Worm (Caenorhabditis elegans) whole organism, late embryonic: ENCODE data around the gene F07G6.10.

ENCODE experiments used
- C08G9.2 ChIP-seq: sonication (generic microtip); optimal IDR thresholded peaks from 2 replicates; lab custom pipeline; 2016; ENCODE audit warnings: mild to moderate bottlenecking, missing genetic modification characterization, moderate library complexity, missing compliant biosample characterization
- F13H6.1 ChIP-seq: sonication (generic microtip); optimal IDR thresholded peaks from 2 replicates; lab custom pipeline; 2016; ENCODE audit warnings: missing genetic modification characterization, missing compliant biosample characterization
- K02D7.2 ChIP-seq: sonication (generic microtip); optimal IDR thresholded peaks from 2 replicates; lab custom pipeline; 2017; ENCODE audit warnings: mild to moderate bottlenecking, missing genetic modification characterization, missing compliant biosample characterization
- Y22D7AL.16 ChIP-seq: sonication (generic microtip); optimal IDR thresholded peaks from 2 replicates; lab custom pipeline; 2016; ENCODE audit warnings: missing genetic modification characterization, missing compliant biosample characterization
- ahr-1 ChIP-seq: sonication (generic microtip); optimal IDR thresholded peaks from 2 replicates; lab custom pipeline; 2016; ENCODE audit warnings: missing genetic modification characterization, missing compliant biosample characterization
- ceh-18 ChIP-seq: sonication (generic microtip); optimal IDR thresholded peaks from 2 replicates; lab custom pipeline; 2016; ENCODE audit warnings: missing genetic modification characterization, missing compliant biosample characterization
- ceh-19 ChIP-seq: fragments of 200-800 bp; sonication (Bioruptor generic); optimal IDR thresholded peaks from 2 replicates; lab custom pipeline; 2018; ENCODE audit warnings: mild to moderate bottlenecking, missing genetic modification characterization, missing compliant biosample characterization
- ceh-2 ChIP-seq: sonication (generic microtip); optimal IDR thresholded peaks from 2 replicates; lab custom pipeline; 2016; ENCODE audit warnings: missing genotype, missing genetic modification characterization, missing compliant biosample characterization
- ceh-24 ChIP-seq: sonication (generic microtip); optimal IDR thresholded peaks from 2 replicates; lab custom pipeline; 2016; ENCODE audit warnings: mild to moderate bottlenecking, missing genetic modification characterization, missing compliant biosample characterization
- ceh-30 ChIP-seq: fragments of 150-350 bp; optimal IDR thresholded peaks from 2 replicates; lab custom pipeline; 2014; ENCODE audit warnings: missing biosample characterization, missing genetic modification characterization
- ceh-31 ChIP-seq: sonication (generic microtip); optimal IDR thresholded peaks from 2 replicates; lab custom pipeline; 2016; ENCODE audit warnings: missing genetic modification characterization, missing compliant biosample characterization
- ceh-34 ChIP-seq: sonication (generic microtip); optimal IDR thresholded peaks from 2 replicates; lab custom pipeline; 2016; ENCODE audit warnings: mild to moderate bottlenecking, missing genetic modification characterization, missing compliant biosample characterization
- ceh-45 ChIP-seq: fragments of 200-800 bp; sonication (Bioruptor generic); IDR thresholded peaks from 2 replicates; pipeline ENCODE4 v1.3.6; 2022; ENCODE audit warnings: missing genetic modification reagents, missing genetic modification characterization, missing compliant biosample characterization
- ceh-6 ChIP-seq: fragments of 200-800 bp; sonication (Bioruptor generic); optimal IDR thresholded peaks from 2 replicates; lab custom pipeline; 2018; ENCODE audit warnings: mild to moderate bottlenecking, missing genetic modification characterization, missing compliant biosample characterization
- che-1 ChIP-seq: sonication (generic microtip); optimal IDR thresholded peaks from 2 replicates; lab custom pipeline; 2016; ENCODE audit warnings: mild to moderate bottlenecking, missing genetic modification characterization, missing compliant biosample characterization
- elt-2 ChIP-seq: sonication (generic microtip); optimal IDR thresholded peaks from 2 replicates; lab custom pipeline; 2016; ENCODE audit warnings: missing genetic modification reagents, missing genetic modification characterization, missing compliant biosample characterization
- fax-1 ChIP-seq: sonication (generic microtip); optimal IDR thresholded peaks from 2 replicates; lab custom pipeline; 2016; ENCODE audit warnings: missing genotype, missing genetic modification characterization, missing compliant biosample characterization
- fkh-10 ChIP-seq: fragments of 150-350 bp; optimal IDR thresholded peaks from 2 replicates; lab custom pipeline; 2014; ENCODE audit warnings: missing biosample characterization, missing genetic modification reagents, missing genetic modification characterization
- hlh-30 ChIP-seq: sonication (generic microtip); optimal IDR thresholded peaks from 2 replicates; lab custom pipeline; 2017; ENCODE audit warnings: antibody characterized with exemption, missing genetic modification characterization, missing compliant biosample characterization; ENCODE audit not compliant: insufficient read depth
- hlh-6 ChIP-seq: sonication (generic microtip); optimal IDR thresholded peaks from 2 replicates; lab custom pipeline; 2016; ENCODE audit warnings: missing genotype, missing genetic modification characterization, missing compliant biosample characterization
- hlh-8 ChIP-seq: sonication (generic microtip); optimal IDR thresholded peaks from 2 replicates; lab custom pipeline; 2016; ENCODE audit warnings: missing genotype, missing genetic modification characterization, missing compliant biosample characterization
- lin-11 ChIP-seq: fragments of 200-800 bp; sonication (Bioruptor generic); optimal IDR thresholded peaks from 2 replicates; lab custom pipeline; 2018; ENCODE audit warnings: mild to moderate bottlenecking, missing genetic modification characterization, missing compliant biosample characterization
- madf-2 ChIP-seq: sonication (generic microtip); optimal IDR thresholded peaks from 2 replicates; lab custom pipeline; 2017; ENCODE audit warnings: missing genetic modification characterization, missing compliant biosample characterization
- mec-3 ChIP-seq: sonication (generic microtip); optimal IDR thresholded peaks from 2 replicates; lab custom pipeline; 2016; ENCODE audit warnings: borderline replicate concordance, missing genetic modification characterization, missing compliant biosample characterization
- nhr-11 ChIP-seq: fragments of 150-350 bp; optimal IDR thresholded peaks from 2 replicates; lab custom pipeline; 2014; ENCODE audit warnings: missing biosample characterization, missing genetic modification characterization
- nhr-232 ChIP-seq: sonication (generic microtip); optimal IDR thresholded peaks from 2 replicates; lab custom pipeline; 2016; ENCODE audit warnings: missing genetic modification characterization, missing compliant biosample characterization
- odd-2 ChIP-seq: sonication (generic microtip); optimal IDR thresholded peaks from 2 replicates; lab custom pipeline; 2017; ENCODE audit warnings: antibody characterized with exemption, mild to moderate bottlenecking, missing genetic modification characterization, missing compliant biosample characterization
- pag-3 ChIP-seq: sonication (generic microtip); optimal IDR thresholded peaks from 2 replicates; lab custom pipeline; 2016; ENCODE audit warnings: missing compliant biosample characterization, missing genetic modification characterization, borderline replicate concordance
- pat-9 ChIP-seq: fragments of 200-800 bp; sonication (Bioruptor generic); optimal IDR thresholded peaks from 2 replicates; lab custom pipeline; 2018; ENCODE audit warnings: mild to moderate bottlenecking, missing genetic modification characterization, moderate library complexity, missing compliant biosample characterization
- pax-1 ChIP-seq: fragments of 150-350 bp; optimal IDR thresholded peaks from 2 replicates; lab custom pipeline; 2014; ENCODE audit warnings: missing biosample characterization, missing genetic modification characterization
- pqm-1 ChIP-seq: sonication (generic microtip); optimal IDR thresholded peaks from 2 replicates; lab custom pipeline; 2016; ENCODE audit warnings: missing genetic modification characterization, missing compliant biosample characterization
- ref-2 ChIP-seq: sonication (generic microtip); optimal IDR thresholded peaks from 2 replicates; lab custom pipeline; 2016; ENCODE audit warnings: missing genetic modification characterization, missing compliant biosample characterization
- sdc-2 ChIP-seq: sonication (generic microtip); optimal IDR thresholded peaks from 2 replicates; lab custom pipeline; 2016; ENCODE audit warnings: missing genotype, missing genetic modification characterization, missing compliant biosample characterization
- sox-2 ChIP-seq: fragments of 200-800 bp; sonication (Bioruptor generic); IDR thresholded peaks from 2 replicates; pipeline ENCODE4 v1.3.6; 2022; ENCODE audit warnings: missing genetic modification reagents, missing genetic modification characterization, missing compliant biosample characterization
- sox-4 ChIP-seq: sonication (generic microtip); optimal IDR thresholded peaks from 2 replicates; lab custom pipeline; 2017; ENCODE audit warnings: mild to moderate bottlenecking, missing genetic modification characterization, inconsistent platforms, missing compliant biosample characterization
- tbx-7 ChIP-seq: sonication (generic microtip); optimal IDR thresholded peaks from 2 replicates; lab custom pipeline; 2016; ENCODE audit warnings: missing genotype, missing genetic modification characterization, missing compliant biosample characterization
- unc-42 ChIP-seq: sonication (generic microtip); optimal IDR thresholded peaks from 2 replicates; lab custom pipeline; 2016; ENCODE audit warnings: missing genotype, missing genetic modification characterization, missing compliant biosample characterization
- unc-86 ChIP-seq: sonication (generic microtip); optimal IDR thresholded peaks from 2 replicates; lab custom pipeline; 2016; ENCODE audit warnings: missing genetic modification characterization, missing compliant biosample characterization
- ztf-16 ChIP-seq: sonication (generic microtip); optimal IDR thresholded peaks from 2 replicates; lab custom pipeline; 2017; ENCODE audit warnings: missing genetic modification characterization, missing compliant biosample characterization

F07G6.10 gene

DNA sequence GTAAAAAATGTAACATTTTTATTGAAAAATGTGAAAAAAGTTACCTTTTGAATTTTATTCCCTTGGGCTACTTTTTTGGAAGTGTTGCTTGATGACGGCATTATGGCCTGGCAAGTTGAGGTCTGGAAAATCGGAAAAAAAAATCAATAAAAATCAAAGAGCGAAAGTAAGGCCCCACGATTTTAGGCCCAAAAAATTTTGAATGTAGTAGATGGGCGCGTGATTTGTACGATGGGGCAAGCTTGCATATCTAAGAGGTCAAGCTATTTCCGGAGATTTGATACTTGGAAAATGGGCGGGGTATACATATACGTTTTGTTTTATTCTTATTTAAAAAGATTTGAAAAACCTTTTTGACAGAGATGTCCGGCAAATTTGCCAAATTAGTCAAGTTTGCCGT is 31.2 kb upstream of the F07G6.10 start, which contains the start of gene F07G6.5:
Gene F07G6.5, minus strand, starts transcription at position 101 of the 400 bp plus-strand sequence.
- TF ChIP-seq ref-2 (tag; lab: Kevin White, UChicago) (no peak), Y22D7AL.16 (no peak), fax-1 (tag; lab: Kevin White, UChicago) (no peak), ceh-31 (tag; lab: Kevin White, UChicago) (no peak), unc-42 (no peak), mec-3 (tag; lab: Kevin White, UChicago) (no peak), unc-86 (tag; lab: Kevin White, UChicago) (no peak), sox-4 (tag; lab: Kevin White, UChicago) (no peak), ceh-30 (tag; lab: Kevin White, UChicago) (no peak), pax-1 (no peak), ceh-6 (GFP tag; lab: Kevin White, UChicago) (no peak), ceh-45 (no peak), ceh-18 (no peak), pag-3 (no peak), fkh-10 (GFP tag; lab: Kevin White, UChicago) (no peak), ztf-16 (no peak), odd-2 (no peak), sdc-2 (tag; lab: Kevin White, UChicago) (no peak)

DNA sequence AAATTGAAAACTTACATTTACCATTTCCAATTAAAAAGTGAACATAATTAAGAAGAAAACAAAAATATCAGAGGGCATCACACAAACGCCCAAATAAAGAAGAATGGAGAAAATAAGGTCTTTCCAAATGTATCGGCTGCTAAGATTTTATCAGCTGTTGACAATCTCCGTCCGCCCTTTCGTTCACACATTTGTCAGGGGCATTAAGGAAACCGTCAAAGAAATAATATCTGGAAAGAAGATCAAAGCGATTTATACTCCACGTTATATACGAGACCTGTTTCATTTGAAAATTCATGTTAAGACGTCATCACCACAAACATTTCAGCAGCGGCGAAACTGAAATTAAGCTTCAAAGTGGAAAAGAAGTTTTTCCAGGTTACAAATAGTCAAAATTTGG is 25.2 kb upstream of the F07G6.10 start, which contains the start of gene fbxa-52:
Gene fbxa-52, minus strand, starts transcription at position 101 of the 400 bp plus-strand sequence.
- TF ChIP-seq mec-3 (tag; lab: Kevin White, UChicago): no peak

DNA sequence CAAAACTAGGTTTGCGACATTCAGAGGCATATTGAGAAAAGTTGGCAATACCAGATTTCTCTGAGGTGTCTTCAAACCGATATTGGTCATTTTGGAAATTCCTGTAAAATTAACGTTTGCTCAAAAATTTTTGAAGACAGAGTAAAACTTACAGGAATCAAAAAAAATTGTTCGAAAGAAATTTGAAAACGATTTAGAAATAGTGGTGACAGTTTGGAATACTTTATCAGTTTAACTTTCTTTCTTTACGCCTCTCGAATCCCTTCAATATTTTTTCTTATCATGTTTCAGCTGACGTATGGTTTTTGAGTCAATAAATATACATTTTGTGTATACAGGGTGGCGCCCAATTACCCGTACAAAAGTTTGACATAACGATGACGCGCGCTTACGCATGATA is 19.2 kb upstream of the F07G6.10 start, which contains the start of gene fbxa-53:
Gene fbxa-53, minus strand, starts transcription at position 101 of the 400 bp plus-strand sequence.
- no peak for TF ChIP-seq ceh-6 (GFP tag; lab: Kevin White, UChicago)
- TF ChIP-seq elt-2 (tag; lab: Kevin White, UChicago): no peak
- TF ChIP-seq F13H6.1 (tag; lab: Kevin White, UChicago): no peak
- no peak for TF ChIP-seq pat-9 (tag; lab: Kevin White, UChicago)
- no peak for TF ChIP-seq tbx-7 (tag; lab: Kevin White, UChicago)
- TF ChIP-seq pqm-1 (tag; lab: Kevin White, UChicago): no peak
- TF ChIP-seq madf-2 (tag; lab: Kevin White, UChicago): no peak
- no peak for TF ChIP-seq hlh-30
- TF ChIP-seq sox-2 (GFP tag; lab: Robert Waterston, UW): no peak
- TF ChIP-seq pax-1: no peak
- TF ChIP-seq Y22D7AL.16: no peak

DNA sequence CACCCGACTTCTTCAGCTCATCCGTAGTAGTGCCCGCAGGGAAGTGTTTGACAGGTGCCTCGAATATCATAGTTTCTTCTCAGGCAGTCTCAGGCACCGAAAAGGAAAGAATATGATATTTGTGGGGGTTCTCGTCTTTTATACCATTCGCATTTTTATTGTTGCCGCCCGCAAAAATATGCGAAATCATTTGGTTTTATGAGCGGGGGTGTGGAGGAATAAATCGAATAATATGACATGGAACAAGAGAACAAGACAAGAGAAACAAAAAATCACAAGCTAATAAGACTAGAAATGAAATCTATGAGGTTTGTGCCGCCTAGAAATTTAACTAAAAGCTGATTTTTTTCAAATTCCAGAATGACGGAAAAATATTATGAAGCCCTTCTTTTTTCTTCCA is 17.3 kb upstream of the F07G6.10 start, which contains the start of gene F07G6.8:
Gene F07G6.8, minus strand, starts transcription at position 101 of the 400 bp plus-strand sequence.
- TF ChIP-seq ahr-1 (tag; lab: Kevin White, UChicago) (no peak), nhr-11 (tag; lab: Kevin White, UChicago) (no peak), tbx-7 (tag; lab: Kevin White, UChicago) (no peak), ceh-34 (no peak), C08G9.2 (no peak), hlh-30 (no peak), K02D7.2 (tag; lab: Kevin White, UChicago) (no peak), hlh-6 (tag; lab: Kevin White, UChicago) (no peak), ceh-6 (GFP tag; lab: Kevin White, UChicago) (no peak), pqm-1 (tag; lab: Kevin White, UChicago) (no peak), lin-11 (tag; lab: Kevin White, UChicago) (no peak), che-1 (no peak), ceh-19 (GFP tag; lab: Kevin White, UChicago) (no peak), ceh-2 (tag; lab: Kevin White, UChicago) (no peak), ceh-24 (tag; lab: Kevin White, UChicago) (no peak), hlh-8 (tag; lab: Kevin White, UChicago) (no peak), nhr-232 (tag; lab: Kevin White, UChicago) (no peak)
- TF ChIP-seq, all 69 proteins: peak for 0
